Worm (Caenorhabditis elegans) whole organism, mixed stage, embryonic: ENCODE measurements around the gene clc-1.

Source experiments
- M03D4.4 ChIP-seq: sonication (generic microtip); optimal IDR thresholded peaks from 2 replicates; lab custom pipeline; 2017; ENCODE audit warnings: mild to moderate bottlenecking, missing genetic modification characterization, missing compliant biosample characterization
- blmp-1 ChIP-seq: fragments of 150-350 bp; optimal IDR thresholded peaks from 2 replicates; lab custom pipeline; 2014; ENCODE audit warnings: missing biosample characterization, missing genetic modification characterization
- ceh-39 ChIP-seq: fragments of 150-350 bp; optimal IDR thresholded peaks from 2 replicates; lab custom pipeline; 2014; ENCODE audit warnings: missing biosample characterization, missing genetic modification characterization
- ceh-43 ChIP-seq: fragments of 200-800 bp; sonication (Bioruptor generic); optimal IDR thresholded peaks from 2 replicates; lab custom pipeline; 2018; ENCODE audit warnings: mild to moderate bottlenecking, missing genetic modification characterization, moderate library complexity, missing compliant biosample characterization
- ceh-83 ChIP-seq: fragments of 200-800 bp; sonication (Bioruptor generic); optimal IDR thresholded peaks from 2 replicates; lab custom pipeline; 2018; ENCODE audit warnings: mild to moderate bottlenecking, missing genetic modification characterization, missing compliant biosample characterization
- ces-1 ChIP-seq: fragments of 150-350 bp; optimal IDR thresholded peaks from 2 replicates; lab custom pipeline; 2014; ENCODE audit warnings: missing biosample characterization, missing genetic modification reagents, missing genetic modification characterization
- cnd-1 ChIP-seq: fragments of 200-800 bp; sonication (Bioruptor generic); optimal IDR thresholded peaks from 2 replicates; lab custom pipeline; 2018; ENCODE audit warnings: mild to moderate bottlenecking, missing genetic modification characterization, missing compliant biosample characterization
- drap-1 ChIP-seq: fragments of 200-800 bp; sonication (Bioruptor generic); optimal IDR thresholded peaks from 3 replicates; lab custom pipeline; 2018; ENCODE audit warnings: mild to moderate bottlenecking, missing genetic modification characterization, missing compliant biosample characterization
- elt-1 ChIP-seq: sonication (generic microtip); optimal IDR thresholded peaks from 2 replicates; lab custom pipeline; 2017; ENCODE audit warnings: missing genetic modification characterization, mild to moderate bottlenecking, missing compliant biosample characterization, antibody characterized with exemption, moderate library complexity, borderline replicate concordance; ENCODE audit not compliant: insufficient read depth
- ham-2 ChIP-seq: fragments of 200-800 bp; sonication (Bioruptor generic); optimal IDR thresholded peaks from 2 replicates; lab custom pipeline; 2018; ENCODE audit warnings: mild to moderate bottlenecking, missing genetic modification characterization, missing compliant biosample characterization
- hlh-1 ChIP-seq: fragments of 150-350 bp; optimal IDR thresholded peaks from 2 replicates; lab custom pipeline; 2014; ENCODE audit warnings: missing biosample characterization, missing genetic modification reagents, missing genetic modification characterization
- lin-32 ChIP-seq: fragments of 200-800 bp; sonication (Bioruptor generic); optimal IDR thresholded peaks from 2 replicates; lab custom pipeline; 2018; ENCODE audit warnings: mild to moderate bottlenecking, missing genetic modification characterization, missing compliant biosample characterization
- mep-1 ChIP-seq: fragments of 150-350 bp; optimal IDR thresholded peaks from 2 replicates; lab custom pipeline; 2017; ENCODE audit warnings: missing biosample characterization, missing genetic modification reagents, missing genetic modification characterization, inconsistent platforms
- mls-2 ChIP-seq: sonication (generic microtip); optimal IDR thresholded peaks from 2 replicates; lab custom pipeline; 2016; ENCODE audit warnings: mild to moderate bottlenecking, missing genetic modification characterization, moderate library complexity, missing compliant biosample characterization
- nhr-12 ChIP-seq: fragments of 150-350 bp; optimal IDR thresholded peaks from 2 replicates; lab custom pipeline; 2014; ENCODE audit warnings: missing biosample characterization, missing genetic modification characterization
- nhr-237 ChIP-seq: fragments of 150-350 bp; optimal IDR thresholded peaks from 2 replicates; lab custom pipeline; 2014; ENCODE audit warnings: missing biosample characterization, missing genetic modification characterization
- nhr-28 ChIP-seq: fragments of 150-350 bp; optimal IDR thresholded peaks from 2 replicates; lab custom pipeline; 2014; ENCODE audit warnings: missing biosample characterization, missing genetic modification characterization
- nhr-76 ChIP-seq: sonication (generic microtip); optimal IDR thresholded peaks from 2 replicates; lab custom pipeline; 2017; ENCODE audit warnings: missing biosample characterization, missing genetic modification characterization
- sem-2 ChIP-seq: fragments of 200-800 bp; sonication (Bioruptor generic); optimal IDR thresholded peaks from 2 replicates; lab custom pipeline; 2018; ENCODE audit warnings: mild to moderate bottlenecking, missing genetic modification characterization, missing compliant biosample characterization
- snpc-4 ChIP-seq: fragments of 150-350 bp; optimal IDR thresholded peaks from 2 replicates; lab custom pipeline; 2014; ENCODE audit warnings: missing biosample characterization, missing genetic modification characterization
- sptf-1 ChIP-seq: sonication (generic microtip); optimal IDR thresholded peaks from 2 replicates; lab custom pipeline; 2017; ENCODE audit warnings: mild to moderate bottlenecking, missing genetic modification characterization, moderate library complexity, missing compliant biosample characterization
- tbx-8 ChIP-seq: fragments of 200-800 bp; sonication (Bioruptor generic); optimal IDR thresholded peaks from 2 replicates; lab custom pipeline; 2018; ENCODE audit warnings: mild to moderate bottlenecking, missing genetic modification characterization, moderate library complexity, missing compliant biosample characterization
- unc-62 ChIP-seq: fragments of 150-350 bp; optimal IDR thresholded peaks from 2 replicates; lab custom pipeline; 2014; ENCODE audit warnings: missing biosample characterization, missing genetic modification reagents, missing genetic modification characterization
- zip-8 ChIP-seq: fragments of 150-350 bp; optimal IDR thresholded peaks from 2 replicates; lab custom pipeline; 2014; ENCODE audit warnings: missing biosample characterization, missing genetic modification characterization
- ztf-11 ChIP-seq: fragments of 150-350 bp; optimal IDR thresholded peaks from 2 replicates; lab custom pipeline; 2014; ENCODE audit warnings: missing biosample characterization, missing genetic modification characterization

Gene clc-1

ce11 chrX:11047183-11047582 lies at the start of gene clc-1:
clc-1 (plus strand) TSS chrX:11047446.
- TF ChIP-seq ceh-39 (tag; lab: Kevin White, UChicago), result no peak
- no peak for TF ChIP-seq zip-8 (tag; lab: Kevin White, UChicago)
- TF ChIP-seq ham-2 (GFP tag; lab: Kevin White, UChicago), result no peak
- TF ChIP-seq ceh-43 (GFP tag; lab: Kevin White, UChicago), result no peak
- no peak for TF ChIP-seq ces-1 (GFP tag; lab: Kevin White, UChicago)
- no peak for TF ChIP-seq blmp-1 (tag; lab: Kevin White, UChicago)
- TF ChIP-seq elt-1 (tag; lab: Kevin White, UChicago), result no peak
- no peak for TF ChIP-seq drap-1 (GFP tag; lab: Kevin White, UChicago)

ce11 chrX:10999176-10999575 lies 48.1 kb upstream of the clc-1 start, which contains the start of gene F59F3.6:
F59F3.6 (minus strand) TSS chrX:10999276.
- no peak for TF ChIP-seq cnd-1 (tag; lab: Kevin White, UChicago)
- no peak for TF ChIP-seq zip-8 (tag; lab: Kevin White, UChicago)
- TF ChIP-seq M03D4.4 (tag; lab: Kevin White, UChicago), result no peak
- TF ChIP-seq blmp-1 (tag; lab: Kevin White, UChicago), result no peak
- no peak for TF ChIP-seq nhr-76 (tag; lab: Kevin White, UChicago)
- no peak for TF ChIP-seq mep-1 (tag; lab: Kevin White, UChicago)
- TF ChIP-seq drap-1 (GFP tag; lab: Kevin White, UChicago), result no peak

ce11 chrX:11001750-11002149 lies 45.5 kb upstream of the clc-1 start, which contains the start of gene col-177:
col-177 (minus strand) TSS chrX:11001850.
- TF ChIP-seq ztf-11 (tag; lab: Kevin White, UChicago) (no peak), ham-2 (GFP tag; lab: Kevin White, UChicago) (no peak)

ce11 chrX:11003701-11004100 lies 43.5 kb upstream of the clc-1 start:
- TF ChIP-seq ham-2 (GFP tag; lab: Kevin White, UChicago) (peak; percentile 69), ces-1 (GFP tag; lab: Kevin White, UChicago) (no peak)

- no peak for TF ChIP-seq nhr-28 (tag; lab: Kevin White, UChicago)
Observed at ce11 chrX:11007393-11007792, 39.9 kb upstream of the clc-1 start.

ce11 chrX:11008052-11008451 lies 39.2 kb upstream of the clc-1 start, which contains the start of gene del-5:
del-5 (minus strand) TSS chrX:11008181.
- no peak for TF ChIP-seq nhr-237 (tag; lab: Kevin White, UChicago)
- no peak for TF ChIP-seq hlh-1 (tag; lab: Kevin White, UChicago)
- TF ChIP-seq nhr-12 (tag; lab: Kevin White, UChicago), result no peak
- no peak for TF ChIP-seq snpc-4 (tag; lab: Kevin White, UChicago)
- TF ChIP-seq tbx-8 (GFP tag; lab: Kevin White, UChicago), result no peak
- TF ChIP-seq lin-32, result no peak
- TF ChIP-seq elt-1 (tag; lab: Kevin White, UChicago), result no peak
- TF ChIP-seq ham-2 (GFP tag; lab: Kevin White, UChicago), result no peak

- TF ChIP-seq ztf-11 (tag; lab: Kevin White, UChicago) (no peak), zip-8 (tag; lab: Kevin White, UChicago) (no peak), tbx-8 (GFP tag; lab: Kevin White, UChicago) (no peak), lin-32 (no peak), nhr-76 (tag; lab: Kevin White, UChicago) (no peak), ceh-43 (GFP tag; lab: Kevin White, UChicago) (no peak), nhr-28 (tag; lab: Kevin White, UChicago) (no peak), nhr-237 (tag; lab: Kevin White, UChicago) (no peak), ceh-83 (GFP tag; lab: Kevin White, UChicago) (no peak), blmp-1 (tag; lab: Kevin White, UChicago) (no peak), sptf-1 (tag; lab: Kevin White, UChicago) (no peak), M03D4.4 (tag; lab: Kevin White, UChicago) (no peak), unc-62 (GFP tag; lab: Kevin White, UChicago) (no peak), sem-2 (GFP tag; lab: Kevin White, UChicago) (no peak), mls-2 (tag; lab: Kevin White, UChicago) (no peak), ces-1 (GFP tag; lab: Kevin White, UChicago) (no peak)
Observed at ce11 chrX:11008954-11009353, 38.3 kb upstream of the clc-1 start, which contains the start of gene ttr-31. ttr-31 (minus strand) TSS chrX:11009054.
